Fruit fly (Drosophila melanogaster) whole organism, embryonic: Measurements from ENCODE around the gene CG10874.

Source experiments
- Awh ChIP-seq: fragments of 200-800 bp; sonication (Bioruptor generic); IDR thresholded peaks from 2 replicates; pipeline ENCODE4, ENCODE4 v1.3.6; 2022; ENCODE audit warnings: missing biosample characterization, missing genetic modification characterization
- CG2116 ChIP-seq: fragments of 200-800 bp; sonication (Bioruptor generic); optimal IDR thresholded peaks from 3 replicates; lab custom pipeline; 2018; ENCODE audit warnings: missing biosample characterization, mild to moderate bottlenecking, missing genetic modification characterization
- Fer2 ChIP-seq: fragments of 200-800 bp; sonication (Bioruptor generic); optimal IDR thresholded peaks from 2 replicates; lab custom pipeline; 2018; ENCODE audit warnings: missing biosample characterization, mild to moderate bottlenecking, missing genetic modification characterization, moderate library complexity
- NC2β ChIP-seq: fragments of 200-800 bp; sonication (Bioruptor generic); optimal IDR thresholded peaks from 2 replicates; lab custom pipeline; 2016; ENCODE audit warnings: missing biosample characterization, missing genetic modification characterization
- bcd ChIP-seq: fragments of 200-800 bp; sonication (Bioruptor generic); optimal IDR thresholded peaks from 2 replicates; lab custom pipeline; 2017; ENCODE audit warnings: missing biosample characterization, mild to moderate bottlenecking, missing genetic modification characterization
- pnt ChIP-seq: fragments of 200-800 bp; sonication (Bioruptor generic); optimal IDR thresholded peaks from 3 replicates; lab custom pipeline; 2016; ENCODE audit warnings: missing biosample characterization, missing genetic modification characterization

- TF ChIP-seq Awh (GFP tag; lab: Robert Waterston, UW) (no peak), pnt (GFP tag; lab: Kevin White, UChicago) (no peak), NC2β (GFP tag; lab: Kevin White, UChicago) (no peak), CG2116 (GFP tag; lab: Kevin White, UChicago) (no peak), Fer2 (no peak), bcd (GFP tag; lab: Kevin White, UChicago) (no peak)
Measured at dm6 chr2L:2181971-2182643, 10.1 kb downstream of the CG10874 start.
